Fruit fly (Drosophila melanogaster) S2 (cell line): Measurements from ENCODE around the gene CG34260.

Source experiments
- CG8478 ChIP-seq: fragments of >200 bp; optimal IDR thresholded peaks from 2 replicates; lab custom pipeline; 2018
- CTCF ChIP-seq, 2 experiments: fragments of >200 bp; optimal IDR thresholded peaks; 2 replicates each; lab custom pipeline; 2018

- TF ChIP-seq CTCF (optimal IDR thresholded peaks at IDR 0.05; lab: Kevin White, UChicago): no peak
- TF ChIP-seq CG8478: no peak
Observed at dm6 chr3L:20672364-20672763, 41.5 kb upstream of the CG34260 start.
